Fruit fly (Drosophila melanogaster): ENCODE results near the gene CG6005.

CG6005 gene

DNA sequence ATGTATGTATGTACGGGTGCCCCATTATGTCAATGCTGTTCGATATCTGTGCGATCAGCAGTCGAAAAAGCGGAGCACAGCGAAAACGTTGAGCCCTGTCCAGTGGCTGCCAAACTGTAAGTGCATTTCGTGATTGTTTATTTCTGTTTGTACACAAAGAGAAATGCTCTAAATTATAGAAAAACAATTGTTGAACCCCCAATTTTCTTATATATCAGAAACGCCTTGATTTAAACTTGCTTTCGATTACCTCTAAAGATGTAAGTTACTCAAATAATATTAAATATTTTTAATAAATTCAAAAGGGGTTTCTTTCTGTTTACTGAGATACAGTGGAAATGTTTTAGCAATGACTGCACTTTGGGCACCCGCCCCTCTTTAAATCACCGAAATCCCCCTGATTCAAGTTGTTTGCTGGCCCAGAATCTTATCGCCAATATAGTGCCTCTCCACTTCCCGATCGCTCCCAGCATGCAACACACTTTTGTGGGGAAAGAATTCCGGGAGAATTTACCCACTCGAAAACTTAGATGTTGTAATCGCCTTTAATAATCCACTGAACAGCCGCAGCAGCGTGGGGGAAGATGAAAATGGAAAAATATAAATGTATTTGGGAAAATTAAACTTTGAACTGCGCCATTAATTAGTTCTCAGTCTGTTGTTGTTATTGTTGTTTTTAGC lies 8.9 kb downstream of the CG6005 start (continued):
- TF ChIP-seq topi (GFP tag; optimal IDR thresholded peaks at IDR 0.05) (peak; percentile 7), Gug (GFP tag; IDR thresholded peaks at IDR 0.05) (peak; percentile 67; the same call in 1 of the 2 replicates), CG8119 (GFP tag; IDR thresholded peaks at IDR 0.05) (peak; percentile 35; the same call in 1 of the 3 replicates), fkh (GFP tag; optimal IDR thresholded peaks at IDR 0.05) (no peak), Sox15 (GFP tag; optimal IDR thresholded peaks at IDR 0.05) (no peak), net (GFP tag; optimal IDR thresholded peaks at IDR 0.05) (peak; percentile 28), CG4318 (GFP tag; optimal IDR thresholded peaks at IDR 0.05) (no peak), Eip75B (GFP tag; optimal IDR thresholded peaks at IDR 0.05) (no peak), achi (GFP tag; optimal IDR thresholded peaks at IDR 0.05) (peak; percentile 33), eg (GFP tag; IDR thresholded peaks at IDR 0.05) (peak; percentile 70; the same call in 2 of the 3 replicates), CG3919 (GFP tag; optimal IDR thresholded peaks at IDR 0.05) (peak; percentile 31), CG16779 (tag; optimal IDR thresholded peaks at IDR 0.05) (no peak), CG6276 (GFP tag; optimal IDR thresholded peaks at IDR 0.05) (no peak), Sox102F (GFP tag; optimal IDR thresholded peaks at IDR 0.05) (no peak), svp (GFP tag) (no peak), CG31627 (GFP tag; optimal IDR thresholded peaks at IDR 0.05) (no peak), CG3032 (tag; optimal IDR thresholded peaks at IDR 0.05) (no peak), Met (GFP tag; optimal IDR thresholded peaks at IDR 0.05) (peak; percentile 7)

DNA sequence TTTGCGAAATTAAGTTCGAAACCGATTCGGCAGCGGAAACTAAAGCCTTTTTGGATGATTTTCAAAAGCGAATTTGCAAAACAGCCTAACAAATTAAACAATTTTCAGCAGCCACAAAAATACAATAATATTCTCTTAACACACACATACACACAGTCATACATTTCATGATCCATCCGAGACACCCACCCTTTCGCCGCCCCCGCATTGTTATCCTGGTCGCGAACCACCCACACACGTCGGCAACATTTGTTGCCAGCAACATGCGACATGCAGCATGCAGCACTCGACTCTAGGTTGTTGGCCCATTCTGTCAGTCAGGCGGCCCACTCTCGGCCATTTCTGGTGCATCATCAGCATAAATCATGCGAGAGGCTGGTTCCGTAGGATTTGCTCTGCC lies 9.8 kb downstream of the CG6005 start:
- TF ChIP-seq eg (GFP tag; IDR thresholded peaks at IDR 0.05) (0 out of 3 replicates have a peak, but pooled peaks have one; percentile 11), CG8119 (GFP tag; IDR thresholded peaks at IDR 0.05) (no peak)

DNA sequence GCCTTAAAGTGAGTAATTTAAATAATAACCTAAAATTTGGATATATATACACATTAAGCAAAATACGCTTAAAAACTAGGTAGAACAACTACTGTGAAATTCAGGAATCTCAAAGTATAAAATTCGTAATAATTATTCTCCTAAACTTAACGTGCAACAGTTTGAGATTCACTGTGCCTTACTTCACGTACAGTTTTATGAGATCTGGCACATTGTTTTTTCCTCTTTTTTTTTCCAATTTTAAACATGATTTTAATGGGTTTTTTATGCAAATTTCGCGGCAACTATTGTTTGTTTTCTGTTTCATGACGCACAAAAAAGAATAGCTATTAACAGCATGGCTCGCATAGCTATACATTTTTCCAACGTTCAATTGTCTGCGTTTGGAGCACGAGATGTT lies 11.9 kb downstream of the CG6005 start:
- TF ChIP-seq fd59A (GFP tag; optimal IDR thresholded peaks at IDR 0.05) (no peak), net (GFP tag; optimal IDR thresholded peaks at IDR 0.05) (no peak), eg (GFP tag; IDR thresholded peaks at IDR 0.05) (no peak), acj6 (GFP tag; optimal IDR thresholded peaks at IDR 0.05) (no peak), Eip75B (GFP tag; optimal IDR thresholded peaks at IDR 0.05) (no peak), CG8319 (GFP tag; optimal IDR thresholded peaks at IDR 0.05) (no peak), CG9139 (GFP tag; optimal IDR thresholded peaks at IDR 0.05) (no peak), Sox102F (GFP tag; optimal IDR thresholded peaks at IDR 0.05) (no peak), CG6854 (GFP tag; optimal IDR thresholded peaks at IDR 0.05) (no peak), achi (GFP tag; optimal IDR thresholded peaks at IDR 0.05) (no peak), salr (GFP tag; optimal IDR thresholded peaks at IDR 0.05) (no peak), CG7368 (GFP tag; optimal IDR thresholded peaks at IDR 0.05) (no peak), esn (GFP tag; optimal IDR thresholded peaks at IDR 0.05) (no peak), CG10631 (GFP tag; optimal IDR thresholded peaks at IDR 0.05) (no peak), Gug (GFP tag; IDR thresholded peaks at IDR 0.05) (no peak), CG11902 (GFP tag; optimal IDR thresholded peaks at IDR 0.05) (no peak)

DNA sequence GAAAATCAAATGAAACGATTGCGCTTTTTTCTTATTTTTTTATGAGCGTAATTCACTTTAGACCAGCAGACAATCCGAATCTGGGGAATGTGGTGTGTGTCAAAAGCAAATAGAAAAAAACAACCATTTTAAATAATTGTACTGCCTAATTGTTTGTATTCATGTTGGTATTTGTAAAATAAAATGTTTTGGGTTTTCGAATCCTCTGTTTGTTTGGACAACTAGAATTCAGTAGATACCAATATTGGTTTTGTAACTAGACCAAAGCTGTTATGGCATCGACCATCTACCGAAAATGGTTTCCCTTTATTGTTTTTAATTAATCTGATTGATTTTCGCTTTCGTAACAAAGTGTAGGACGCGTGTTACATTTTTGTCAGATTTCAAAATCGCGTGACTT lies 12.9 kb downstream of the CG6005 start:
- TF ChIP-seq CG8632 (GFP tag; optimal IDR thresholded peaks at IDR 0.05): no peak
- peak; percentile 73 for TF ChIP-seq fkh (GFP tag; optimal IDR thresholded peaks at IDR 0.05)

DNA sequence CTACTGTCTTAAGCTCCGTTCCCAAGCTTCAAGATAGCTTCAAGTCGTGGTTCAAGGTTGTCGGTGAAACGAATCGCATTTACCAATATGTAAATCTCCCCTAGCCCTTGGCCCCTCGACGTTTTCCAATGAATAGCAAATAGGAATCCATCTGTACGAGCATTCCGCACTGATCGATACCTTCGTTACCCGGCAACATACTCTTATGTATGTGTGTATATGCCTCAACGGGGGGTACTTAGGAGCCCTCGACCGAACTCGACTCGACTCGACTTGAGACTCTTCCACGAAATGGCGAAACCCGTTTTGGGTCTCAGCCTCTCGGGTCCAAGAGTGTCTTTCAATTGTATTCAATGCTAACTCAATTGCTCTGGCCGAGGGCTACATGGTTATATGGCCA lies 22.1 kb downstream of the CG6005 start:
- TF ChIP-seq Eip75B (GFP tag; optimal IDR thresholded peaks at IDR 0.05): no peak
- no peak for TF ChIP-seq CG9139 (GFP tag; optimal IDR thresholded peaks at IDR 0.05)
- TF ChIP-seq CG6792 (GFP tag; optimal IDR thresholded peaks at IDR 0.05): no peak
- no peak for TF ChIP-seq vri (GFP tag; optimal IDR thresholded peaks at IDR 0.05)
- TF ChIP-seq ss (GFP tag; optimal IDR thresholded peaks at IDR 0.05): no peak
- no peak for TF ChIP-seq CG8119 (GFP tag; IDR thresholded peaks at IDR 0.05)
- no peak for TF ChIP-seq achi (GFP tag; optimal IDR thresholded peaks at IDR 0.05)
- TF ChIP-seq CG32006 (GFP tag; optimal IDR thresholded peaks at IDR 0.05): no peak
- no peak for TF ChIP-seq net (GFP tag; optimal IDR thresholded peaks at IDR 0.05)
- TF ChIP-seq Hr38 (GFP tag; optimal IDR thresholded peaks at IDR 0.05): no peak
- TF ChIP-seq CG16779 (tag; optimal IDR thresholded peaks at IDR 0.05): no peak
- no peak for TF ChIP-seq pdm3 (GFP tag; optimal IDR thresholded peaks at IDR 0.05)
